Worm (Caenorhabditis elegans) whole organism, L1 larva: ENCODE results near the gene lips-3.
A peak's percentile ranks its signal among the peaks of the same experiment; 100 is the strongest.

Experiments used
- C16A3.4 ChIP-seq: fragments of 150-350 bp; optimal IDR thresholded peaks from 2 replicates; lab custom pipeline; 2014; ENCODE audit warnings: missing biosample characterization, missing genetic modification characterization
- F16B12.6 ChIP-seq: fragments of 150-350 bp; optimal IDR thresholded peaks from 2 replicates; lab custom pipeline; 2014; ENCODE audit warnings: missing biosample characterization, missing genetic modification characterization
- Y116A8C.19 ChIP-seq: sonication (generic microtip); optimal IDR thresholded peaks from 2 replicates; lab custom pipeline; 2016; ENCODE audit warnings: missing compliant biosample characterization, missing genetic modification characterization, borderline replicate concordance
- aly-2 ChIP-seq: fragments of 150-350 bp; optimal IDR thresholded peaks from 2 replicates; lab custom pipeline; 2014; ENCODE audit warnings: missing biosample characterization, missing genetic modification characterization
- ceh-8 ChIP-seq: fragments of 200-800 bp; sonication (Bioruptor generic); optimal IDR thresholded peaks from 2 replicates; lab custom pipeline; 2018; ENCODE audit warnings: mild to moderate bottlenecking, missing genetic modification characterization, moderate library complexity, missing compliant biosample characterization
- ceh-82 ChIP-seq, 3 experiments: fragments of 150-350 bp in 1 of 3; sonication (generic microtip) in 2 of 3; optimal IDR thresholded peaks; 2 replicates each; lab custom pipeline; 2014 to 2017; ENCODE audit warnings: missing biosample characterization in 3 of 3, missing genetic modification characterization in 3 of 3
- dsc-1 ChIP-seq: sonication (generic microtip); optimal IDR thresholded peaks from 2 replicates; lab custom pipeline; 2016; ENCODE audit warnings: mild to moderate bottlenecking, missing genetic modification characterization, missing compliant biosample characterization
- efl-1 ChIP-seq, 4 experiments: fragments of 150-350 bp; optimal IDR thresholded peaks in 3 of 4; peaks in 1 of 4; 1 replicate in 1 of 4; 2 replicates in 3 of 4; lab custom pipeline; 2014; ENCODE audit warnings: missing biosample characterization in 2 of 4, missing genetic modification characterization in 2 of 4, missing genetic modification reagents in 2 of 4
- egl-27 ChIP-seq, 2 experiments: fragments of 150-350 bp in 1 of 2; sonication (generic microtip); optimal IDR thresholded peaks; 3 replicates each; lab custom pipeline; 2017 to 2018; ENCODE audit warnings: missing biosample characterization in 2 of 2, missing genetic modification characterization in 2 of 2, missing genetic modification reagents in 2 of 2
- ets-5 ChIP-seq: fragments of 200-800 bp; sonication (Bioruptor generic); IDR thresholded peaks from 2 replicates; pipeline ENCODE4 v1.3.6; 2022; ENCODE audit warnings: missing genetic modification characterization, missing compliant biosample characterization
- fkh-10 ChIP-seq: sonication (generic microtip); optimal IDR thresholded peaks from 2 replicates; lab custom pipeline; 2017; ENCODE audit warnings: missing biosample characterization, missing genetic modification reagents, missing genetic modification characterization
- fkh-4 ChIP-seq: sonication (generic microtip); optimal IDR thresholded peaks from 2 replicates; lab custom pipeline; 2016; ENCODE audit warnings: missing compliant biosample characterization, missing genetic modification characterization, borderline replicate concordance
- irx-1 ChIP-seq: sonication (generic microtip); optimal IDR thresholded peaks from 2 replicates; lab custom pipeline; 2016; ENCODE audit warnings: missing genetic modification characterization, missing compliant biosample characterization
- lin-13 ChIP-seq: fragments of 150-350 bp; optimal IDR thresholded peaks from 2 replicates; lab custom pipeline; 2014; ENCODE audit warnings: missing biosample characterization, missing genetic modification reagents, missing genetic modification characterization
- lin-14 ChIP-seq: fragments of 200-800 bp; sonication (Bioruptor generic); optimal IDR thresholded peaks from 2 replicates; lab custom pipeline; 2018; ENCODE audit warnings: mild to moderate bottlenecking, missing genetic modification characterization, moderate library complexity, missing compliant biosample characterization
- lin-15B ChIP-seq: fragments of 150-350 bp; sonication (generic microtip); optimal IDR thresholded peaks from 3 replicates; lab custom pipeline; 2014; ENCODE audit warnings: missing biosample characterization, missing genetic modification characterization
- lin-35 ChIP-seq, 2 experiments: fragments of 150-350 bp; optimal IDR thresholded peaks; 2 replicates each; lab custom pipeline; 2014; ENCODE audit warnings: missing biosample characterization in 2 of 2, missing genetic modification characterization in 2 of 2, missing genetic modification reagents in 2 of 2
- lin-39 ChIP-seq: fragments of 150-350 bp; optimal IDR thresholded peaks from 2 replicates; lab custom pipeline; 2014; ENCODE audit warnings: missing biosample characterization, missing genetic modification reagents, missing genetic modification characterization
- lir-3 ChIP-seq: sonication (generic microtip); optimal IDR thresholded peaks from 2 replicates; lab custom pipeline; 2016; ENCODE audit warnings: mild to moderate bottlenecking, missing genetic modification characterization, moderate library complexity, missing compliant biosample characterization; ENCODE audit not compliant: poor library complexity
- mab-9 ChIP-seq: fragments of 200-800 bp; sonication (Bioruptor generic); IDR thresholded peaks from 2 replicates; pipeline ENCODE4 v1.3.6; 2022; ENCODE audit warnings: missing genetic modification reagents, missing genetic modification characterization, missing compliant biosample characterization
- nhr-237 ChIP-seq: fragments of 150-350 bp; optimal IDR thresholded peaks from 2 replicates; lab custom pipeline; 2014; ENCODE audit warnings: missing biosample characterization, missing genetic modification characterization
- nhr-28 ChIP-seq: fragments of 150-350 bp; optimal IDR thresholded peaks from 2 replicates; lab custom pipeline; 2014; ENCODE audit warnings: missing biosample characterization, missing genetic modification characterization
- nhr-47 ChIP-seq: sonication (generic microtip); optimal IDR thresholded peaks from 2 replicates; lab custom pipeline; 2016; ENCODE audit warnings: mild to moderate bottlenecking, missing genetic modification characterization, moderate library complexity, missing compliant biosample characterization
- nhr-71 ChIP-seq: sonication (generic microtip); optimal IDR thresholded peaks from 2 replicates; lab custom pipeline; 2016; ENCODE audit warnings: mild to moderate bottlenecking, missing genetic modification characterization, moderate library complexity, missing compliant biosample characterization
- nhr-84 ChIP-seq: sonication (generic microtip); optimal IDR thresholded peaks from 2 replicates; lab custom pipeline; 2017; ENCODE audit warnings: missing biosample characterization, missing genetic modification characterization
- nhr-90 ChIP-seq: sonication (generic microtip); optimal IDR thresholded peaks from 2 replicates; lab custom pipeline; 2016; ENCODE audit warnings: mild to moderate bottlenecking, missing genetic modification characterization, missing compliant biosample characterization; ENCODE audit not compliant: poor library complexity
- pag-3 ChIP-seq: sonication (generic microtip); optimal IDR thresholded peaks from 2 replicates; lab custom pipeline; 2017; ENCODE audit warnings: missing genetic modification characterization, mild to moderate bottlenecking, missing compliant biosample characterization, antibody characterized with exemption, borderline replicate concordance; ENCODE audit not compliant: insufficient read depth
- skn-1 ChIP-seq: fragments of 150-350 bp; optimal IDR thresholded peaks from 2 replicates; lab custom pipeline; 2014; ENCODE audit warnings: missing biosample characterization, missing genetic modification characterization
- sox-4 ChIP-seq: sonication (generic microtip); optimal IDR thresholded peaks from 2 replicates; lab custom pipeline; 2016; ENCODE audit warnings: missing genetic modification characterization, missing compliant biosample characterization
- tbx-2 ChIP-seq: sonication (generic microtip); optimal IDR thresholded peaks from 2 replicates; lab custom pipeline; 2016; ENCODE audit warnings: missing genetic modification characterization, missing compliant biosample characterization
- unc-30 ChIP-seq: sonication (generic microtip); optimal IDR thresholded peaks from 2 replicates; lab custom pipeline; 2017; ENCODE audit warnings: missing biosample characterization, missing genetic modification characterization
- unc-62 ChIP-seq: fragments of 150-350 bp; optimal IDR thresholded peaks from 2 replicates; lab custom pipeline; 2014; ENCODE audit warnings: missing biosample characterization, missing genetic modification reagents, missing genetic modification characterization
- vab-15 ChIP-seq: sonication (generic microtip); optimal IDR thresholded peaks from 2 replicates; lab custom pipeline; 2017; ENCODE audit warnings: missing genotype, mild to moderate bottlenecking, missing genetic modification characterization, missing compliant biosample characterization
- xbp-1 ChIP-seq: sonication (generic microtip); optimal IDR thresholded peaks from 2 replicates; lab custom pipeline; 2016; ENCODE audit warnings: missing genetic modification characterization, missing compliant biosample characterization
- zag-1 ChIP-seq: fragments of 150-350 bp; optimal IDR thresholded peaks from 2 replicates; lab custom pipeline; 2014; ENCODE audit warnings: missing biosample characterization, missing genetic modification characterization

lips-3 gene

ce11 chrIII:4622375-4623130, 6.2 kb downstream of the lips-3 start, which contains the start of gene lron-5:
Gene lron-5, plus strand, starts transcription at chrIII:4623029.
- no peak for TF ChIP-seq unc-62
- peak; percentile 46 for TF ChIP-seq fkh-10
- no peak for TF ChIP-seq efl-1 (optimal IDR thresholded peaks at IDR 0.05; lab: Kevin White, UChicago)
- no peak for TF ChIP-seq efl-1 (GFP tag; optimal IDR thresholded peaks at IDR 0.05 in 1 of 2; lab: Kevin White, UChicago)
- peak; percentile 48 for TF ChIP-seq lin-14
- no peak for TF ChIP-seq egl-27 (tag; optimal IDR thresholded peaks at IDR 0.05; lab: Kevin White, UChicago)

- TF ChIP-seq Y116A8C.19 (tag; lab: Kevin White, UChicago): no peak
- TF ChIP-seq fkh-10: peak; percentile 78
- peak; percentile 62 for TF ChIP-seq lin-14
- no peak for TF ChIP-seq lin-39 (tag; lab: Kevin White, UChicago)
- no peak for TF ChIP-seq unc-30 (tag; lab: Kevin White, UChicago)
- peak; percentile 49; the same call in 1 of the 2 replicates for TF ChIP-seq mab-9 (GFP tag; lab: Robert Waterston, UW)
- TF ChIP-seq dsc-1 (tag; lab: Kevin White, UChicago): no peak
Observed at ce11 chrIII:4626148-4626922, 10.0 kb downstream of the lips-3 start.

- TF ChIP-seq fkh-4 (no peak), lin-15B (tag; lab: Kevin White, UChicago) (no peak), ceh-8 (GFP tag; lab: Kevin White, UChicago) (no peak), nhr-90 (tag; lab: Kevin White, UChicago) (no peak), skn-1 (tag; lab: Kevin White, UChicago) (no peak), pag-3 (tag; lab: Kevin White, UChicago) (no peak), vab-15 (tag; lab: Kevin White, UChicago) (no peak), aly-2 (tag; lab: Kevin White, UChicago) (no peak), nhr-28 (tag; lab: Kevin White, UChicago) (no peak), nhr-84 (tag; lab: Kevin White, UChicago) (no peak), ceh-82 (tag; optimal IDR thresholded peaks at IDR 0.05; lab: Kevin White, UChicago) (no peak), C16A3.4 (tag; lab: Kevin White, UChicago) (no peak), nhr-237 (tag; lab: Kevin White, UChicago) (no peak), nhr-47 (no peak), F16B12.6 (tag; lab: Kevin White, UChicago) (no peak), lir-3 (tag; lab: Kevin White, UChicago) (no peak), dsc-1 (tag; lab: Kevin White, UChicago) (no peak)
- TF ChIP-seq, all 84 proteins: peak for 0
Observed at ce11 chrIII:4628165-4628564, 11.8 kb downstream of the lips-3 start, which contains the start of gene clec-151. Gene clec-151, plus strand, starts transcription at chrIII:4628465.

ce11 chrIII:4634947-4635346, 18.6 kb downstream of the lips-3 start, which contains the start of gene clec-153:
Gene clec-153, plus strand, starts transcription at chrIII:4635247.
- no peak for TF ChIP-seq tbx-2 (tag; lab: Kevin White, UChicago)
- TF ChIP-seq fkh-4: no peak
- TF ChIP-seq lin-13 (GFP tag; lab: Kevin White, UChicago): no peak
- no peak for TF ChIP-seq ets-5 (GFP tag; lab: Robert Waterston, UW)
- no peak for TF ChIP-seq irx-1
- no peak for TF ChIP-seq sox-4 (tag; lab: Kevin White, UChicago)
- no peak for TF ChIP-seq unc-62
- TF ChIP-seq lin-35 (GFP tag; optimal IDR thresholded peaks at IDR 0.05; lab: Kevin White, UChicago): no peak
- TF ChIP-seq lin-39 (tag; lab: Kevin White, UChicago): no peak
- TF ChIP-seq nhr-71 (tag; lab: Kevin White, UChicago): no peak
- TF ChIP-seq zag-1: no peak
- no peak for TF ChIP-seq xbp-1 (tag; lab: Kevin White, UChicago)
- no peak for TF ChIP-seq mab-9 (GFP tag; lab: Robert Waterston, UW)
